Worm (Caenorhabditis elegans): ENCODE data around the gene mec-1.

Gene mec-1

ce11 chrV:6989626-6990138, 33.3 kb downstream of the mec-1 start, which contains the start of gene nhr-140:
Gene nhr-140, minus strand, starts transcription at chrV:6989676.
- TF ChIP-seq nhr-48 (tag; optimal IDR thresholded peaks at IDR 0.05) (no peak), unc-62 (GFP tag; optimal IDR thresholded peaks at IDR 0.05 in 1 of 2) (peak in 1 of 2 experiments; percentile 83), unc-62 (tag; optimal IDR thresholded peaks at IDR 0.05) (no peak)

ce11 chrV:6991771-6992170, 35.4 kb downstream of the mec-1 start, which contains the start of gene nhr-162:
Gene nhr-162, minus strand, starts transcription at chrV:6991871.
- no peak for TF ChIP-seq skn-1 (tag; optimal IDR thresholded peaks at IDR 0.05)
- TF ChIP-seq lin-38 (GFP tag; IDR thresholded peaks at IDR 0.05): no peak
- no peak for TF ChIP-seq snpc-4 (tag; optimal IDR thresholded peaks at IDR 0.05)
- no peak for TF ChIP-seq duxl-1 (tag; optimal IDR thresholded peaks at IDR 0.05; ENCODE audit: poor library complexity)
- no peak for TF ChIP-seq tra-1 (GFP tag; IDR thresholded peaks at IDR 0.05)
- no peak for TF ChIP-seq fkh-10 (GFP tag; optimal IDR thresholded peaks at IDR 0.05)
- no peak for TF ChIP-seq hlh-11 (tag; optimal IDR thresholded peaks at IDR 0.05)
- TF ChIP-seq nhr-42 (GFP tag; IDR thresholded peaks at IDR 0.05): no peak
- no peak for TF ChIP-seq nhr-111 (GFP tag; optimal IDR thresholded peaks at IDR 0.05)
- TF ChIP-seq lin-29 (GFP tag; IDR thresholded peaks at IDR 0.05): no peak
- no peak for TF ChIP-seq Y5F2A.4 (GFP tag; optimal IDR thresholded peaks at IDR 0.05)
- no peak for TF ChIP-seq lir-3 (tag; optimal IDR thresholded peaks at IDR 0.05)
- TF ChIP-seq attf-4 (tag; optimal IDR thresholded peaks at IDR 0.05): no peak
- TF ChIP-seq ceh-32 (tag; optimal IDR thresholded peaks at IDR 0.05; ENCODE audit: poor library complexity): no peak

ce11 chrV:6993999-6994398, 37.7 kb downstream of the mec-1 start:
- TF ChIP-seq egl-43 (GFP tag; IDR thresholded peaks at IDR 0.05) (no peak), madf-9 (GFP tag; conservative IDR thresholded peaks at IDR 0.05) (no peak), daf-12 (tag; optimal IDR thresholded peaks at IDR 0.05) (no peak), D1046.2 (GFP tag; IDR thresholded peaks at IDR 0.05) (no peak), nhr-28 (tag; optimal IDR thresholded peaks at IDR 0.05) (peak; percentile 84), lin-13 (GFP tag; optimal IDR thresholded peaks at IDR 0.05) (no peak), dve-1 (tag; optimal IDR thresholded peaks at IDR 0.05; ENCODE audit: insufficient read depth) (peak; percentile 77), nhr-11 (tag; optimal IDR thresholded peaks at IDR 0.05) (no peak), ceh-32 (tag; optimal IDR thresholded peaks at IDR 0.05; ENCODE audit: poor library complexity) (no peak), fkh-10 (GFP tag; optimal IDR thresholded peaks at IDR 0.05) (no peak), nhr-10 (tag; optimal IDR thresholded peaks at IDR 0.05) (peak; percentile 80), tra-1 (GFP tag; IDR thresholded peaks at IDR 0.05) (no peak), zip-11 (GFP tag; IDR thresholded peaks at IDR 0.05) (no peak), vab-7 (GFP tag; IDR thresholded peaks at IDR 0.05) (no peak), nhr-6 (tag; optimal IDR thresholded peaks at IDR 0.05) (peak; percentile 41), dpl-1 (GFP tag; optimal IDR thresholded peaks at IDR 0.05) (peak; percentile 17), F44E2.7 (GFP tag; IDR thresholded peaks at IDR 0.05) (no peak), Y48G9A.11 (GFP tag; IDR thresholded peaks at IDR 0.05) (no peak), F49E8.2 (tag; optimal IDR thresholded peaks at IDR 0.05; ENCODE audit: borderline replicate concordance) (no peak), hif-1 (tag; optimal IDR thresholded peaks at IDR 0.05) (peak in 1 of 2 experiments; percentile 49), nhr-237 (tag; optimal IDR thresholded peaks at IDR 0.05) (no peak), zip-2 (tag; optimal IDR thresholded peaks at IDR 0.05) (no peak), hlh-11 (tag; optimal IDR thresholded peaks at IDR 0.05) (peak; percentile 58), zfp-3 (GFP tag; conservative IDR thresholded peaks at IDR 0.05) (no peak), nhr-41 (GFP tag; IDR thresholded peaks at IDR 0.05) (no peak), saeg-2 (GFP tag; IDR thresholded peaks at IDR 0.05) (no peak), gei-8 (GFP tag; optimal IDR thresholded peaks at IDR 0.05) (peak; percentile 47), hmg-1.1 (GFP tag; IDR thresholded peaks at IDR 0.05) (no peak), unc-130 (GFP tag; optimal IDR thresholded peaks at IDR 0.05) (no peak), pha-4 (GFP tag; IDR thresholded peaks at IDR 0.05) (no peak), pha-4 (tag; optimal IDR thresholded peaks at IDR 0.05) (no peak), spr-1 (tag; optimal IDR thresholded peaks at IDR 0.05) (no peak), duxl-1 (tag; optimal IDR thresholded peaks at IDR 0.05; ENCODE audit: poor library complexity) (no peak), hlh-30 (tag; optimal IDR thresholded peaks at IDR 0.05; ENCODE audit: insufficient read depth) (peak; percentile 88), unc-62 (GFP tag; optimal IDR thresholded peaks at IDR 0.05 in 1 of 2) (no peak), unc-62 (tag; optimal IDR thresholded peaks at IDR 0.05) (no peak), nhr-48 (tag; optimal IDR thresholded peaks at IDR 0.05) (peak; percentile 73)

Data from whole organism, L4 larva.